Worm (Caenorhabditis elegans): Measurements from ENCODE around the gene F58B4.6.

Gene F58B4.6

DNA sequence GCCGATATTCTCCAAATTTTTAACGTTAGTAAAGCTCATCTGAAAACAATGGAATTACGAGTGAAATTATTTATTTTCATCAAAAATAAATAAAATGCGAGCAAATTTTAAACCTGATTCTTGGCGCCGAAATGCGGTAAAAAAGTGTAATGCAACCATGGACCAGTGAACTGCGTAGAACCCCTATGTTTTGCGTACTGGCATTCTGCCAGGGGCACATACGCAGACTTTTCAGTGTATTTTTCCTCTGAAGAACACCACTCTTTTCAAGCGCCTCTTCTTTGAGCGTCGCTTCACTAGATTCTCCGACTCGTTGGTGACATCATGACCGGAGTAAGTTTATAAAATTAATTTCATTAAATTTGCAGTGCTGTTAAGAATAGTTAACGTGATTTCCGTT, 40.7 kb downstream of the F58B4.6 start, which contains the start of the genes ctf-4 and eef-1G (continued):
- TF ChIP-seq ztf-4 (tag; optimal IDR thresholded peaks at IDR 0.05) (peak; percentile 71), lin-39 (tag; optimal IDR thresholded peaks at IDR 0.05) (peak; percentile 96), tbx-2 (tag; optimal IDR thresholded peaks at IDR 0.05) (peak; percentile 88), pha-4 (tag; optimal IDR thresholded peaks at IDR 0.05) (peak; percentile 99), pqm-1 (tag; optimal IDR thresholded peaks at IDR 0.05) (peak; percentile 94), nhr-77 (tag; optimal IDR thresholded peaks at IDR 0.05) (peak; percentile 68), unc-62 (GFP tag; optimal IDR thresholded peaks at IDR 0.05) (peak; percentile 77), jun-1 (tag; optimal IDR thresholded peaks at IDR 0.05) (peak; percentile 90), unc-39 (tag; optimal IDR thresholded peaks at IDR 0.05) (no peak), nhr-28 (tag; optimal IDR thresholded peaks at IDR 0.05) (no peak), nhr-23 (tag; optimal IDR thresholded peaks at IDR 0.05) (peak; percentile 99), ceh-9 (tag; optimal IDR thresholded peaks at IDR 0.05) (no peak), elt-3 (tag; optimal IDR thresholded peaks at IDR 0.05) (peak in 1 of 3 experiments; percentile 52), ZK546.5 (tag; optimal IDR thresholded peaks at IDR 0.05) (no peak), mdl-1 (tag; optimal IDR thresholded peaks at IDR 0.05) (peak; percentile 3), nhr-76 (tag; optimal IDR thresholded peaks at IDR 0.05) (peak; percentile 26)

ce11 chrV:10966874-10967273, 42.0 kb downstream of the F58B4.6 start:
- TF ChIP-seq mdl-1 (tag; optimal IDR thresholded peaks at IDR 0.05): no peak
- no peak for TF ChIP-seq nhr-12 (tag; optimal IDR thresholded peaks at IDR 0.05)
- TF ChIP-seq ceh-28 (tag; optimal IDR thresholded peaks at IDR 0.05): no peak
- no peak for TF ChIP-seq nhr-76 (tag; optimal IDR thresholded peaks at IDR 0.05)
- no peak for TF ChIP-seq nhr-237 (tag; optimal IDR thresholded peaks at IDR 0.05)

ce11 chrV:10967594-10968273, 42.9 kb downstream of the F58B4.6 start:
- peak; percentile 13 for TF ChIP-seq elt-2 (tag; optimal IDR thresholded peaks at IDR 0.05)
- TF ChIP-seq snpc-4 (tag; optimal IDR thresholded peaks at IDR 0.05): no peak

ce11 chrV:10970070-10970469, 45.2 kb downstream of the F58B4.6 start, which contains the start of gene F17C11.22:
Gene F17C11.22, minus strand, starts transcription at chrV:10970170.
- TF ChIP-seq hmg-11 (tag; optimal IDR thresholded peaks at IDR 0.05) (no peak), nhr-43 (tag; optimal IDR thresholded peaks at IDR 0.05; ENCODE audit: poor library complexity, severe bottlenecking) (no peak), nhr-67 (tag; optimal IDR thresholded peaks at IDR 0.05) (no peak), ceh-28 (tag; optimal IDR thresholded peaks at IDR 0.05) (no peak), fos-1 (tag; optimal IDR thresholded peaks at IDR 0.05) (no peak), unc-62 (GFP tag; optimal IDR thresholded peaks at IDR 0.05) (no peak), fkh-2 (tag; optimal IDR thresholded peaks at IDR 0.05) (no peak), lsy-12 (tag; optimal IDR thresholded peaks at IDR 0.05) (no peak)

ce11 chrV:10970930-10971329, 46.1 kb downstream of the F58B4.6 start:
- TF ChIP-seq nhr-11 (tag; optimal IDR thresholded peaks at IDR 0.05): no peak
- TF ChIP-seq nhr-77 (tag; optimal IDR thresholded peaks at IDR 0.05): no peak
- TF ChIP-seq mdl-1 (tag; optimal IDR thresholded peaks at IDR 0.05): no peak
- TF ChIP-seq nhr-23 (tag; optimal IDR thresholded peaks at IDR 0.05): peak; percentile 38
- no peak for TF ChIP-seq unc-39 (tag; optimal IDR thresholded peaks at IDR 0.05)
- no peak for TF ChIP-seq mml-1 (tag; optimal IDR thresholded peaks at IDR 0.05)
- no peak for TF ChIP-seq ceh-82 (tag; optimal IDR thresholded peaks at IDR 0.05)

- no peak for TF ChIP-seq nhr-11 (tag; optimal IDR thresholded peaks at IDR 0.05)
- no peak for TF ChIP-seq nhr-23 (tag; optimal IDR thresholded peaks at IDR 0.05)
- no peak for TF ChIP-seq hmg-11 (tag; optimal IDR thresholded peaks at IDR 0.05)
- no peak for TF ChIP-seq fos-1 (tag; optimal IDR thresholded peaks at IDR 0.05)
- no peak for TF ChIP-seq ztf-4 (tag; optimal IDR thresholded peaks at IDR 0.05)
- TF ChIP-seq nhr-28 (tag; optimal IDR thresholded peaks at IDR 0.05): no peak
- no peak for TF ChIP-seq nhr-67 (tag; optimal IDR thresholded peaks at IDR 0.05)
- TF ChIP-seq aly-2 (tag; optimal IDR thresholded peaks at IDR 0.05): no peak
- TF ChIP-seq fkh-2 (tag; optimal IDR thresholded peaks at IDR 0.05): no peak
- TF ChIP-seq nhr-25 (tag; optimal IDR thresholded peaks at IDR 0.05): no peak
- no peak for TF ChIP-seq nfya-1 (tag; optimal IDR thresholded peaks at IDR 0.05; ENCODE audit: insufficient read depth)
- no peak for TF ChIP-seq ztf-11 (tag; optimal IDR thresholded peaks at IDR 0.05)
- no peak for TF ChIP-seq ceh-28 (tag; optimal IDR thresholded peaks at IDR 0.05)
- no peak for TF ChIP-seq ceh-9 (tag; optimal IDR thresholded peaks at IDR 0.05)
- no peak for TF ChIP-seq egl-27 (tag; optimal IDR thresholded peaks at IDR 0.05)
- TF ChIP-seq elt-2 (tag; optimal IDR thresholded peaks at IDR 0.05): no peak
- no peak for TF ChIP-seq pha-4 (tag; optimal IDR thresholded peaks at IDR 0.05)
These were observed 50.3 kb downstream of the F58B4.6 start for ce11 chrV:10975091-10975490.
